Worm (Caenorhabditis elegans): ENCODE measurements around the gene B0507.9.

ce11 chrV:8776270-8776669 is 10.4 kb upstream of the B0507.9 start, which contains the start of gene B0507.1:
- TF ChIP-seq ama-1 (optimal IDR thresholded peaks at IDR 0.05) (no peak), flt-1 (GFP tag; IDR thresholded peaks at IDR 0.05) (no peak), tra-4 (tag; optimal IDR thresholded peaks at IDR 0.05) (no peak), pes-1 (GFP tag; IDR thresholded peaks at IDR 0.05) (no peak), hnd-1 (tag; optimal IDR thresholded peaks at IDR 0.05) (no peak), aly-1 (tag; optimal IDR thresholded peaks at IDR 0.05) (no peak), ceh-13 (GFP tag; optimal IDR thresholded peaks at IDR 0.05) (no peak), scrt-1 (GFP tag; IDR thresholded peaks at IDR 0.05) (no peak), hmbx-1 (tag; optimal IDR thresholded peaks at IDR 0.05) (no peak), F13C5.2 (tag; optimal IDR thresholded peaks at IDR 0.05) (no peak), tbx-37 (GFP tag; conservative IDR thresholded peaks at IDR 0.05) (no peak)
